Fruit fly (Drosophila melanogaster) whole organism, prepupa: ENCODE measurements around the gene CG13380.

Experiments
- CG10631 ChIP-seq: fragments of 200-800 bp; sonication (Bioruptor generic); optimal IDR thresholded peaks from 2 replicates; lab custom pipeline; 2016; ENCODE audit warnings: missing biosample characterization, missing genetic modification characterization
- CG1621 ChIP-seq: fragments of 200-800 bp; sonication (Bioruptor generic); optimal IDR thresholded peaks from 3 replicates; lab custom pipeline; 2018; ENCODE audit warnings: missing biosample characterization, mild to moderate bottlenecking, missing genetic modification characterization
- CG6276 ChIP-seq: fragments of 200-800 bp; sonication (Bioruptor generic); optimal IDR thresholded peaks from 2 replicates; lab custom pipeline; 2017; ENCODE audit warnings: missing biosample characterization, mild to moderate bottlenecking, missing genetic modification characterization
- CG6792 ChIP-seq: fragments of 200-800 bp; sonication (Bioruptor generic); optimal IDR thresholded peaks from 3 replicates; lab custom pipeline; 2016; ENCODE audit warnings: missing biosample characterization, missing genetic modification characterization
- CG6808 ChIP-seq: fragments of 200-800 bp; sonication (Bioruptor generic); optimal IDR thresholded peaks from 3 replicates; lab custom pipeline; 2017; ENCODE audit warnings: missing biosample characterization, missing genetic modification characterization, mild to moderate bottlenecking, moderate library complexity, missing genetic modification reagents
- CG8119 ChIP-seq: fragments of 200-800 bp; sonication (Bioruptor generic); IDR thresholded peaks from 3 replicates; pipeline ENCODE4 v1.3.6; 2022; ENCODE audit warnings: missing biosample characterization, missing genetic modification characterization
- OdsH ChIP-seq: fragments of 200-800 bp; sonication (Bioruptor generic); optimal IDR thresholded peaks from 3 replicates; lab custom pipeline; 2016; ENCODE audit warnings: missing biosample characterization, missing genetic modification characterization
- achi ChIP-seq: fragments of 200-800 bp; sonication (Bioruptor generic); optimal IDR thresholded peaks from 3 replicates; lab custom pipeline; 2016; ENCODE audit warnings: missing biosample characterization, missing genetic modification characterization
- fd59A ChIP-seq: fragments of 200-800 bp; sonication (Bioruptor generic); optimal IDR thresholded peaks from 2 replicates; lab custom pipeline; 2017; ENCODE audit warnings: missing biosample characterization, mild to moderate bottlenecking, missing genetic modification characterization, missing genetic modification reagents
- svp ChIP-seq: fragments of 200-800 bp; sonication (Bioruptor generic); peaks from one replicate; lab custom pipeline; 2016; ENCODE audit warnings: missing biosample characterization, missing genetic modification characterization
- topi ChIP-seq: fragments of 200-800 bp; sonication (Bioruptor generic); optimal IDR thresholded peaks from 3 replicates; lab custom pipeline; 2016; ENCODE audit warnings: missing biosample characterization, missing genetic modification characterization

dm6 chr3L:18626451-18627079 lies 8.8 kb upstream of the CG13380 start:
- TF ChIP-seq CG10631 (GFP tag; lab: Kevin White, UChicago) (peak; percentile 20), fd59A (GFP tag; lab: Kevin White, UChicago) (no peak), CG6808 (GFP tag; lab: Kevin White, UChicago) (no peak), svp (GFP tag; lab: Kevin White, UChicago) (peak; percentile 59), OdsH (GFP tag; lab: Kevin White, UChicago) (no peak), achi (GFP tag; lab: Kevin White, UChicago) (peak; percentile 7), CG1621 (tag; lab: Kevin White, UChicago) (no peak), CG8119 (GFP tag; lab: Robert Waterston, UW) (peak; percentile 58; the same call in 2 of the 3 replicates), CG6792 (no peak), CG6276 (GFP tag; lab: Kevin White, UChicago) (peak; percentile 60), topi (no peak)
